Worm (Caenorhabditis elegans) whole organism, young adult: ENCODE data around the gene Y82E9BR.6.
A peak's percentile ranks its signal among the peaks of the same experiment; 100 is the strongest.

ENCODE experiments used
- B0261.1 ChIP-seq: sonication (generic microtip); optimal IDR thresholded peaks from 2 replicates; lab custom pipeline; 2016; ENCODE audit warnings: mild to moderate bottlenecking, missing genetic modification characterization, moderate library complexity, missing compliant biosample characterization
- C17E4.6 ChIP-seq: fragments of 200-800 bp; sonication (Bioruptor generic); IDR thresholded peaks from 2 replicates; pipeline ENCODE4 v1.3.6; 2022; ENCODE audit warnings: missing genetic modification reagents, missing genetic modification characterization, missing compliant biosample characterization
- F23B12.7 ChIP-seq: sonication (generic microtip); optimal IDR thresholded peaks from 2 replicates; lab custom pipeline; 2017; ENCODE audit warnings: missing genetic modification characterization, mild to moderate bottlenecking, missing compliant biosample characterization, antibody characterized with exemption, moderate library complexity; ENCODE audit not compliant: insufficient read depth
- F37B4.10 ChIP-seq: fragments of 200-800 bp; sonication (Bioruptor generic); IDR thresholded peaks from 2 replicates; pipeline ENCODE4 v1.3.6; 2022; ENCODE audit warnings: missing genetic modification characterization, missing compliant biosample characterization
- K11D2.4 ChIP-seq: fragments of 200-800 bp; sonication (Bioruptor generic); IDR thresholded peaks from 2 replicates; pipeline ENCODE4 v1.3.6; 2022; ENCODE audit warnings: missing genetic modification reagents, missing genetic modification characterization, missing compliant biosample characterization
- Y67H2A.10 ChIP-seq: fragments of 200-800 bp; sonication (Bioruptor generic); conservative IDR thresholded peaks from 2 replicates; pipeline ENCODE4 v1.3.6; 2022; ENCODE audit warnings: missing genetic modification reagents, missing genetic modification characterization, missing compliant biosample characterization
- ZK185.1 ChIP-seq: sonication (generic microtip); optimal IDR thresholded peaks from 2 replicates; lab custom pipeline; 2016; ENCODE audit warnings: mild to moderate bottlenecking, missing genetic modification characterization, missing compliant biosample characterization; ENCODE audit not compliant: poor library complexity, severe bottlenecking
- ama-1 ChIP-seq, 3 experiments: fragments of 150-350 bp in 1 of 3; sonication (generic microtip) in 2 of 3; optimal IDR thresholded peaks; 2 replicates each; lab custom pipeline; 2014 to 2018; ENCODE audit warnings: missing biosample characterization in 2 of 3, missing genetic modification characterization in 2 of 3, missing genetic modification reagents in 2 of 3
- attf-6 ChIP-seq: fragments of 200-800 bp; sonication (Bioruptor generic); IDR thresholded peaks from 2 replicates; pipeline ENCODE4 v1.3.6; 2022; ENCODE audit warnings: missing genetic modification reagents, missing genetic modification characterization, missing compliant biosample characterization
- bed-2 ChIP-seq: fragments of 200-800 bp; sonication (Bioruptor generic); IDR thresholded peaks from 2 replicates; pipeline ENCODE4 v1.3.6; 2022; ENCODE audit warnings: missing genetic modification reagents, missing genetic modification characterization, missing compliant biosample characterization
- cebp-1 ChIP-seq, 2 experiments: fragments of 200-800 bp in 1 of 2; sonication (Bioruptor generic) in 1 of 2; sonication (generic microtip) in 1 of 2; IDR thresholded peaks in 1 of 2; optimal IDR thresholded peaks in 1 of 2; 2 replicates each; pipeline versions ENCODE4 v1.3.6 to Lab custom; 2017 to 2022; ENCODE audit warnings: missing compliant biosample characterization in 2 of 2, missing genetic modification characterization in 2 of 2, mild to moderate bottlenecking in 1 of 2, missing genetic modification reagents in 1 of 2, moderate library complexity in 1 of 2
- chd-7 ChIP-seq: sonication (generic microtip); optimal IDR thresholded peaks from 2 replicates; lab custom pipeline; 2016; ENCODE audit warnings: mild to moderate bottlenecking, missing genetic modification characterization, moderate library complexity, missing compliant biosample characterization
- die-1 ChIP-seq: sonication (generic microtip); optimal IDR thresholded peaks from 2 replicates; lab custom pipeline; 2016; ENCODE audit warnings: missing genotype, mild to moderate bottlenecking, missing genetic modification characterization, missing compliant biosample characterization
- dpff-1 ChIP-seq: sonication (generic microtip); optimal IDR thresholded peaks from 2 replicates; lab custom pipeline; 2017; ENCODE audit warnings: mild to moderate bottlenecking, missing genetic modification characterization, missing compliant biosample characterization
- dpl-1 ChIP-seq: fragments of 150-350 bp; optimal IDR thresholded peaks from 2 replicates; lab custom pipeline; 2014; ENCODE audit warnings: missing biosample characterization, missing genetic modification reagents, missing genetic modification characterization
- egl-18 ChIP-seq: fragments of 200-800 bp; sonication (Bioruptor generic); IDR thresholded peaks from 2 replicates; pipeline ENCODE4 v1.3.6; 2022; ENCODE audit warnings: missing genetic modification reagents, missing genetic modification characterization, missing compliant biosample characterization
- him-1 ChIP-seq: sonication (generic microtip); optimal IDR thresholded peaks from 2 replicates; lab custom pipeline; 2016; ENCODE audit warnings: missing genotype, missing genetic modification reagents, missing genetic modification characterization, missing compliant biosample characterization
- hlh-12 ChIP-seq: sonication (generic microtip); optimal IDR thresholded peaks from 2 replicates; lab custom pipeline; 2016; ENCODE audit warnings: missing genetic modification characterization, missing compliant biosample characterization
- hlh-26 ChIP-seq: fragments of 200-800 bp; sonication (Bioruptor generic); conservative IDR thresholded peaks from 2 replicates; pipeline ENCODE4 v1.3.6; 2022; ENCODE audit warnings: missing genetic modification reagents, missing genetic modification characterization, missing compliant biosample characterization
- hmg-1.2 ChIP-seq: fragments of 200-800 bp; sonication (Bioruptor generic); IDR thresholded peaks from 2 replicates; pipeline ENCODE4 v1.3.6; 2022; ENCODE audit warnings: missing genetic modification reagents, missing genetic modification characterization, missing compliant biosample characterization
- hrde-1 ChIP-seq: sonication (generic microtip); optimal IDR thresholded peaks from 2 replicates; lab custom pipeline; 2016; ENCODE audit warnings: missing genetic modification characterization, mild to moderate bottlenecking, missing compliant biosample characterization, moderate library complexity, missing genotype, missing genetic modification reagents, borderline replicate concordance
- lin-26 ChIP-seq: fragments of 200-800 bp; sonication (Bioruptor generic); IDR thresholded peaks from 2 replicates; pipeline ENCODE4 v1.3.6; 2022; ENCODE audit warnings: missing genetic modification reagents, missing genetic modification characterization, missing compliant biosample characterization
- lin-54 ChIP-seq: fragments of 200-800 bp; sonication (Bioruptor generic); optimal IDR thresholded peaks from 2 replicates; lab custom pipeline; 2018; ENCODE audit warnings: mild to moderate bottlenecking, missing genetic modification characterization, missing compliant biosample characterization
- lir-1 ChIP-seq: fragments of 200-800 bp; sonication (Bioruptor generic); conservative IDR thresholded peaks from 2 replicates; pipeline ENCODE4 v1.3.6; 2022; ENCODE audit warnings: missing genetic modification reagents, missing genetic modification characterization, missing compliant biosample characterization
- nfya-1 ChIP-seq: sonication (generic microtip); optimal IDR thresholded peaks from 2 replicates; lab custom pipeline; 2017; ENCODE audit warnings: antibody characterized with exemption, missing compliant biosample characterization, missing genetic modification characterization, borderline replicate concordance; ENCODE audit not compliant: insufficient read depth
- nfyb-1 ChIP-seq: fragments of 200-800 bp; sonication (Bioruptor generic); IDR thresholded peaks from 2 replicates; pipeline ENCODE4 v1.3.6; 2022; ENCODE audit warnings: missing genetic modification reagents, missing genetic modification characterization, missing compliant biosample characterization
- nhr-120 ChIP-seq: fragments of 200-800 bp; sonication (Bioruptor generic); IDR thresholded peaks from 2 replicates; pipeline ENCODE4 v1.3.6; 2022; ENCODE audit warnings: missing genetic modification characterization, missing compliant biosample characterization
- rpc-1 ChIP-seq, 2 experiments: fragments of 150-350 bp in 1 of 2; sonication (generic microtip) in 1 of 2; optimal IDR thresholded peaks; 2 replicates each; lab custom pipeline; 2014 to 2018; ENCODE audit warnings: missing biosample characterization in 1 of 2, missing genetic modification characterization in 1 of 2, missing genetic modification reagents in 1 of 2, missing genotype in 1 of 2
- sdz-38 ChIP-seq: sonication (generic microtip); optimal IDR thresholded peaks from 2 replicates; lab custom pipeline; 2016; ENCODE audit warnings: missing genotype, missing genetic modification characterization, missing compliant biosample characterization
- snpc-1.1 ChIP-seq: sonication (generic microtip); optimal IDR thresholded peaks from 2 replicates; lab custom pipeline; 2017; ENCODE audit warnings: missing genetic modification characterization, mild to moderate bottlenecking, missing compliant biosample characterization, antibody characterized with exemption, moderate library complexity, missing genotype, missing genetic modification reagents; ENCODE audit not compliant: insufficient read depth
- snpc-4 ChIP-seq, 5 experiments: fragments of 150-350 bp in 1 of 5; sonication (generic microtip) in 4 of 5; optimal IDR thresholded peaks; 2 replicates each; lab custom pipeline; 2014 to 2018; ENCODE audit warnings: missing genetic modification characterization in 5 of 5, missing biosample characterization in 3 of 5, antibody characterized with exemption in 2 of 5, mild to moderate bottlenecking in 2 of 5, missing compliant biosample characterization in 2 of 5, missing genotype in 2 of 5, moderate library complexity in 2 of 5, missing genetic modification reagents in 1 of 5
- sptf-2 ChIP-seq: fragments of 200-800 bp; sonication (Bioruptor generic); optimal IDR thresholded peaks from 2 replicates; lab custom pipeline; 2018; ENCODE audit warnings: mild to moderate bottlenecking, missing genetic modification characterization, missing compliant biosample characterization
- tbp1 ChIP-seq: fragments of 200-800 bp; sonication (Bioruptor generic); optimal IDR thresholded peaks from 2 replicates; lab custom pipeline; 2018; ENCODE audit warnings: mild to moderate bottlenecking, missing genetic modification characterization, missing compliant biosample characterization
- ztf-26 ChIP-seq: sonication (generic microtip); optimal IDR thresholded peaks from 2 replicates; lab custom pipeline; 2017; ENCODE audit warnings: missing genetic modification characterization, missing compliant biosample characterization
- ztf-3 ChIP-seq: fragments of 200-800 bp; sonication (Bioruptor generic); optimal IDR thresholded peaks from 2 replicates; lab custom pipeline; 2018; ENCODE audit warnings: mild to moderate bottlenecking, missing genetic modification characterization, missing compliant biosample characterization

Y82E9BR.6 gene

ce11 chrIII:1350745-1351144 is 30.3 kb upstream of the Y82E9BR.6 start, which contains the start of gene Y82E9BL.3:
Gene Y82E9BL.3 (minus strand): TSS chrIII:1350845.
- TF ChIP-seq chd-7 (tag; lab: Kevin White, UChicago) (no peak), hlh-12 (tag; lab: Kevin White, UChicago) (no peak), hlh-26 (GFP tag; lab: Robert Waterston, UW) (no peak), ZK185.1 (tag; lab: Kevin White, UChicago) (no peak), cebp-1 (GFP tag; IDR thresholded peaks at IDR 0.05; lab: Robert Waterston, UW) (no peak), cebp-1 (tag; optimal IDR thresholded peaks at IDR 0.05; lab: Kevin White, UChicago) (no peak), ztf-26 (no peak), lir-1 (GFP tag; lab: Robert Waterston, UW) (no peak), lin-54 (no peak), F37B4.10 (GFP tag; lab: Robert Waterston, UW) (no peak), C17E4.6 (no peak), Y67H2A.10 (no peak), nfya-1 (tag; lab: Kevin White, UChicago) (no peak), F23B12.7 (tag; lab: Kevin White, UChicago) (no peak)

- TF ChIP-seq snpc-4 (GFP tag; optimal IDR thresholded peaks at IDR 0.05; lab: Kevin White, UChicago) (no peak), snpc-4 (tag; optimal IDR thresholded peaks at IDR 0.05; lab: Kevin White, UChicago) (no peak), bed-2 (no peak), lin-26 (GFP tag; lab: Robert Waterston, UW) (peak; percentile 64; the same call in 1 of the 2 replicates), K11D2.4 (GFP tag; lab: Robert Waterston, UW) (no peak), rpc-1 (optimal IDR thresholded peaks at IDR 0.05; lab: Kevin White, UChicago) (peak; percentile 49), rpc-1 (tag; optimal IDR thresholded peaks at IDR 0.05; lab: Kevin White, UChicago) (peak; percentile 72), dpff-1 (tag; lab: Kevin White, UChicago) (no peak), tbp1 (GFP tag; lab: Kevin White, UChicago) (peak; percentile 85), nfyb-1 (GFP tag; lab: Robert Waterston, UW) (0 out of 2 replicates have a peak, but pooled peaks have one; percentile 36), B0261.1 (peak; percentile 68), him-1 (peak; percentile 33), die-1 (tag; lab: Kevin White, UChicago) (peak; percentile 25), hmg-1.2 (GFP tag; lab: Robert Waterston, UW) (no peak; the same call in 1 of the 2 replicates), snpc-1.1 (peak; percentile 25)
Observed at ce11 chrIII:1354523-1354922, 26.5 kb upstream of the Y82E9BR.6 start.

- TF ChIP-seq egl-18 (no peak), ztf-3 (GFP tag; lab: Kevin White, UChicago) (no peak), attf-6 (GFP tag; lab: Robert Waterston, UW) (no peak), sptf-2 (GFP tag; lab: Kevin White, UChicago) (no peak), dpl-1 (GFP tag; lab: Kevin White, UChicago) (no peak), nhr-120 (GFP tag; lab: Robert Waterston, UW) (no peak), F23B12.7 (tag; lab: Kevin White, UChicago) (no peak), ama-1 (optimal IDR thresholded peaks at IDR 0.05; lab: Kevin White, UChicago) (no peak), ama-1 (GFP tag; optimal IDR thresholded peaks at IDR 0.05; lab: Kevin White, UChicago) (no peak), dpff-1 (tag; lab: Kevin White, UChicago) (no peak), hrde-1 (tag; lab: Kevin White, UChicago) (no peak), sdz-38 (tag; lab: Kevin White, UChicago) (no peak)
- TF ChIP-seq, all 124 proteins: peak for 0
Observed at ce11 chrIII:1355320-1355719, 25.7 kb upstream of the Y82E9BR.6 start, which contains the start of gene Y82E9BL.1. Gene Y82E9BL.1 (minus strand): TSS chrIII:1355420.
